Fruit fly (Drosophila melanogaster): ENCODE data around the gene CG9547.

Gene CG9547

dm6 chr2L:6494405-6494816 is at the start of gene CG9547 (continued):
- TF ChIP-seq BEAF-32 (GFP tag; optimal IDR thresholded peaks at IDR 0.05) (peak; percentile 11), Deaf1 (tag; optimal IDR thresholded peaks at IDR 0.05) (peak; percentile 45), CG3281 (GFP tag; optimal IDR thresholded peaks at IDR 0.05) (peak; percentile 27), CG5953 (GFP tag; IDR thresholded peaks at IDR 0.05) (no peak), unc-4 (GFP tag; IDR thresholded peaks at IDR 0.05; ENCODE audit: partially characterized antibody) (peak; percentile 46), onecut (GFP tag; IDR thresholded peaks at IDR 0.05) (no peak; the same call in 1 of the 2 replicates), CG3163 (GFP tag; optimal IDR thresholded peaks at IDR 0.05) (peak; percentile 80), CG12942 (GFP tag; optimal IDR thresholded peaks at IDR 0.05) (no peak), so (GFP tag; IDR thresholded peaks at IDR 0.05) (peak; percentile 38; the same call in 1 of the 3 replicates), Nf-YC (tag; optimal IDR thresholded peaks at IDR 0.05) (peak; percentile 23), B-H2 (GFP tag; optimal IDR thresholded peaks at IDR 0.05) (peak; percentile 6), YL-1 (GFP tag; optimal IDR thresholded peaks at IDR 0.05) (peak; percentile 4), bsh (GFP tag; optimal IDR thresholded peaks at IDR 0.05) (peak in 1 of 2 experiments; percentile 8), CG13894 (tag; optimal IDR thresholded peaks at IDR 0.05) (peak; percentile 44), ftz-f1 (GFP tag; optimal IDR thresholded peaks at IDR 0.05) (peak; percentile 25), Ets97D (GFP tag; optimal IDR thresholded peaks at IDR 0.05) (no peak), Side (GFP tag; optimal IDR thresholded peaks at IDR 0.05) (no peak), Hey (tag; optimal IDR thresholded peaks at IDR 0.05) (peak; percentile 48), CG15269 (tag; optimal IDR thresholded peaks at IDR 0.05) (peak; percentile 11), Jarid2 (GFP tag; optimal IDR thresholded peaks at IDR 0.05) (peak; percentile 84), CG15011 (GFP tag; optimal IDR thresholded peaks at IDR 0.05) (no peak), her (GFP tag; optimal IDR thresholded peaks at IDR 0.05) (peak; percentile 3), en (GFP tag; optimal IDR thresholded peaks at IDR 0.05) (no peak), chinmo (GFP tag; IDR thresholded peaks at IDR 0.05; ENCODE audit: partially characterized antibody) (peak; percentile 77; the same call in 2 of the 4 replicates), slbo (GFP tag; IDR thresholded peaks at IDR 0.05) (peak; percentile 41; the same call in 1 of the 2 replicates), emc (GFP tag; optimal IDR thresholded peaks at IDR 0.05) (no peak), exex (tag; optimal IDR thresholded peaks at IDR 0.05) (peak; percentile 82), salm (tag; optimal IDR thresholded peaks at IDR 0.05) (peak; percentile 22), Hmr (GFP tag; optimal IDR thresholded peaks at IDR 0.05) (peak; percentile 48), disco-r (GFP tag; optimal IDR thresholded peaks at IDR 0.05) (no peak), vfl (GFP tag; optimal IDR thresholded peaks at IDR 0.05) (no peak), CG9215 (GFP tag; IDR thresholded peaks at IDR 0.05) (no peak), amos (GFP tag; IDR thresholded peaks at IDR 0.05; ENCODE audit: partially characterized antibody) (peak; percentile 45; the same call in 1 of the 2 replicates), CG15514 (GFP tag; optimal IDR thresholded peaks at IDR 0.05) (peak; percentile 54), CG2678 (tag; optimal IDR thresholded peaks at IDR 0.05) (peak; percentile 15), CG31365 (tag; optimal IDR thresholded peaks at IDR 0.05) (peak; percentile 33)

DNA sequence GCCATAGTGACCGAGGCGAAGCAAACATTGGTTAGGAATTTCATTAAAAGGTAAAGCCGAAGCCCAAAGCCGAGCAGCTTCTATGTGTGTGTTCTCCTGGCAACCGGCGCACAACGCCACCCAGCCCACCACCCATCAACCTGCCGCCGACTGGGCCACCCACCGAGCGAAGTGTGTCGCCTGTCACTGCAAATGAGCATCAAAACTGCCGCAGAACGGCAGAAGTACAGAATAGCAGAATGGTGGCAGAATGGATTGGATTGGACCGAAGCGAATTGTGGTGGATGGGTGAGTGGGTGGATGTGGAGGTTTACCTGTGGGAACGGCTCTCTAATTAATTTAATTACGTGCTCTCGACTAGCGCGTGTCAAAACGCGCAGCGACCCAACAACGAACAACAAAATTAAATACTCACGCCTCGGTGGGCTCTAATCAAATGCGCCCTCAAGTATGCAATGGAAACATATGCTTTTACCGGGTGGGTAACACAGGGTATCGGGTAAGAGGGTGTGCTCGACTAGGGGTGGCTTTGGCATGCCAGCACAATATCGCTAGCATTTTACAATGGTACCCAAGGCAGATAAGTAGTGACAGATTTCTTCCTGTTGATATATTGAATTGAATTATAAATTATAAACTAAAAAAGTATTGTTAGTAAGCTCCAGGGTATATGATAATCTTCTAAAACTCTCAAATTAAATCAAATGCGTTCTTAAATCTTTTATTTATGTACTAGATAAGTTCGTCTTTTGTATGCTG is 45.5 kb upstream of the CG9547 start:
- TF ChIP-seq CG10366 (GFP tag; IDR thresholded peaks at IDR 0.05) = no peak
- peak; percentile 26 for TF ChIP-seq CG33557 (GFP tag; optimal IDR thresholded peaks at IDR 0.05)
- TF ChIP-seq CG16779 (GFP tag; IDR thresholded peaks at IDR 0.05) = no peak
- TF ChIP-seq CG2875 (GFP tag; optimal IDR thresholded peaks at IDR 0.05) = peak; percentile 23
- TF ChIP-seq CG3407 (GFP tag; optimal IDR thresholded peaks at IDR 0.05) = peak; percentile 16
- no peak for TF ChIP-seq Fer1 (GFP tag; optimal IDR thresholded peaks at IDR 0.05)
- peak; percentile 51 for TF ChIP-seq CG12391 (tag; optimal IDR thresholded peaks at IDR 0.05)
- peak; percentile 57 for TF ChIP-seq gsb-n (tag; optimal IDR thresholded peaks at IDR 0.05)
- no peak for TF ChIP-seq Awh (GFP tag; IDR thresholded peaks at IDR 0.05)
- TF ChIP-seq CG7963 (GFP tag; IDR thresholded peaks at IDR 0.05; ENCODE audit: partially characterized antibody) = 0 out of 3 replicates have a peak, but pooled peaks have one; percentile 40
- TF ChIP-seq Side (GFP tag; optimal IDR thresholded peaks at IDR 0.05) = no peak
- TF ChIP-seq Ravus (GFP tag; IDR thresholded peaks at IDR 0.05) = no peak
- TF ChIP-seq Fer3 (tag; optimal IDR thresholded peaks at IDR 0.05) = no peak
- TF ChIP-seq Rx (GFP tag; IDR thresholded peaks at IDR 0.05) = no peak
- TF ChIP-seq CG31365 (tag; optimal IDR thresholded peaks at IDR 0.05) = no peak
- TF ChIP-seq CG6689 (GFP tag; IDR thresholded peaks at IDR 0.05) = 0 out of 2 replicates have a peak, but pooled peaks have one; percentile 8

Measured in whole organism, embryonic.